Worm (Caenorhabditis elegans): Measurements from ENCODE around the gene xrn-2.

Gene xrn-2

ce11 chrII:14206211-14206610 lies 50.6 kb downstream of the xrn-2 start:
- TF ChIP-seq him-1 (tag; optimal IDR thresholded peaks at IDR 0.05) (no peak), W03F9.2 (tag; optimal IDR thresholded peaks at IDR 0.05) (no peak), dao-5 (tag; optimal IDR thresholded peaks at IDR 0.05) (no peak)

ce11 chrII:14211118-14211517 lies 55.5 kb downstream of the xrn-2 start, which contains the start of gene hot-7:
Gene hot-7, plus strand, starts transcription at chrII:14211418.
- TF ChIP-seq him-1 (tag; optimal IDR thresholded peaks at IDR 0.05) (no peak), dao-5 (tag; optimal IDR thresholded peaks at IDR 0.05) (no peak), W03F9.2 (tag; optimal IDR thresholded peaks at IDR 0.05) (no peak)

ce11 chrII:14214109-14214508 lies 58.5 kb downstream of the xrn-2 start, which contains the start of gene Y48B6A.10:
Gene Y48B6A.10, plus strand, starts transcription at chrII:14214409.
- TF ChIP-seq him-1 (tag; optimal IDR thresholded peaks at IDR 0.05) = no peak
- TF ChIP-seq W03F9.2 (tag; optimal IDR thresholded peaks at IDR 0.05) = no peak
- no peak for TF ChIP-seq dao-5 (tag; optimal IDR thresholded peaks at IDR 0.05)

Measured in whole organism, L4/young adult.